Fruit fly (Drosophila melanogaster) whole organism, embryonic: ENCODE data around the gene org-1.

Experiments
- Atf3 ChIP-seq: fragments of 200-800 bp; sonication (Bioruptor generic); optimal IDR thresholded peaks from 3 replicates; lab custom pipeline; 2016; ENCODE audit warnings: missing biosample characterization, missing genetic modification characterization
- Atf6 ChIP-seq: fragments of 200-800 bp; sonication (Bioruptor generic); IDR thresholded peaks from 2 replicates; pipeline ENCODE4 v1.3.6; 2022; ENCODE audit warnings: missing biosample characterization, missing genetic modification characterization
- CG10267 ChIP-seq: fragments of 200-800 bp; sonication (Bioruptor generic); optimal IDR thresholded peaks from 2 replicates; lab custom pipeline; 2018; ENCODE audit warnings: missing biosample characterization, mild to moderate bottlenecking, missing genetic modification characterization, moderate library complexity
- CG10274 ChIP-seq: fragments of 200-800 bp; sonication (Bioruptor generic); optimal IDR thresholded peaks from 3 replicates; lab custom pipeline; 2017; ENCODE audit warnings: missing biosample characterization, mild to moderate bottlenecking, missing genetic modification characterization
- CG10565 ChIP-seq: fragments of 200-800 bp; sonication (Bioruptor generic); optimal IDR thresholded peaks from 3 replicates; lab custom pipeline; 2016; ENCODE audit warnings: missing biosample characterization, mild to moderate bottlenecking, missing genetic modification characterization
- CG11085 ChIP-seq: fragments of 200-800 bp; sonication (Bioruptor generic); IDR thresholded peaks from 2 replicates; pipeline ENCODE4 v1.3.6; 2022; ENCODE audit warnings: missing biosample characterization, missing genetic modification characterization
- CG1233 ChIP-seq: fragments of 200-800 bp; sonication (Bioruptor generic); optimal IDR thresholded peaks from 4 replicates; lab custom pipeline; 2018; ENCODE audit warnings: missing biosample characterization, mild to moderate bottlenecking, missing genetic modification characterization
- CG13287 ChIP-seq: fragments of 200-800 bp; sonication (Bioruptor generic); IDR thresholded peaks from 2 replicates; pipeline ENCODE4 v1.3.6; 2022; ENCODE audit warnings: missing biosample characterization, missing genetic modification characterization; ENCODE audit not compliant: partially characterized antibody
- CG13775 ChIP-seq: fragments of 200-800 bp; sonication (Bioruptor generic); optimal IDR thresholded peaks from 3 replicates; lab custom pipeline; 2017; ENCODE audit warnings: missing biosample characterization, mild to moderate bottlenecking, missing genetic modification characterization
- CG14965 ChIP-seq: fragments of 200-800 bp; sonication (Bioruptor generic); optimal IDR thresholded peaks from 2 replicates; lab custom pipeline; 2016; ENCODE audit warnings: missing biosample characterization, missing genetic modification characterization, borderline replicate concordance
- CG17612 ChIP-seq: fragments of 200-800 bp; sonication (Bioruptor generic); IDR thresholded peaks from 2 replicates; pipeline ENCODE4 v1.3.6; 2022; ENCODE audit warnings: missing biosample characterization, missing genetic modification characterization
- CG18262 ChIP-seq: fragments of 200-800 bp; optimal IDR thresholded peaks from 3 replicates; lab custom pipeline; 2019; ENCODE audit warnings: missing biosample characterization, mild to moderate bottlenecking, missing genetic modification characterization, moderate library complexity
- CG31441 ChIP-seq: fragments of 200-800 bp; sonication (Bioruptor generic); IDR thresholded peaks from 2 replicates; pipeline ENCODE4 v1.3.6; 2022; ENCODE audit warnings: missing biosample characterization, missing genetic modification characterization
- CG33557 ChIP-seq: fragments of 200-800 bp; sonication (Bioruptor generic); optimal IDR thresholded peaks from 2 replicates; lab custom pipeline; 2019; ENCODE audit warnings: missing biosample characterization, mild to moderate bottlenecking, missing genetic modification characterization, moderate library complexity
- CG42726 ChIP-seq: fragments of 200-800 bp; sonication (Bioruptor generic); IDR thresholded peaks from 2 replicates; pipeline ENCODE4 v1.3.6; 2022; ENCODE audit warnings: missing biosample characterization, missing genetic modification characterization; ENCODE audit not compliant: partially characterized antibody
- CG4328 ChIP-seq: fragments of 200-800 bp; sonication (Bioruptor generic); optimal IDR thresholded peaks from 3 replicates; lab custom pipeline; 2017; ENCODE audit warnings: missing biosample characterization, missing genetic modification reagents, missing genetic modification characterization
- CG4820 ChIP-seq: fragments of 200-800 bp; sonication (Bioruptor generic); optimal IDR thresholded peaks from 3 replicates; lab custom pipeline; 2016; ENCODE audit warnings: missing biosample characterization, missing genetic modification characterization
- CG9817 ChIP-seq: fragments of 200-800 bp; sonication (Bioruptor generic); optimal IDR thresholded peaks from 2 replicates; lab custom pipeline; 2018; ENCODE audit warnings: missing biosample characterization, mild to moderate bottlenecking, missing genetic modification characterization, moderate library complexity
- CG9932 ChIP-seq: fragments of 200-800 bp; sonication (Bioruptor generic); IDR thresholded peaks from 2 replicates; pipeline ENCODE4 v1.3.6; 2022; ENCODE audit warnings: missing biosample characterization, missing genetic modification characterization
- Chrac-16 ChIP-seq: fragments of 200-800 bp; sonication (Bioruptor generic); optimal IDR thresholded peaks from 3 replicates; lab custom pipeline; 2016; ENCODE audit warnings: missing biosample characterization, missing genetic modification characterization
- GATAe ChIP-seq: fragments of 200-800 bp; sonication (Bioruptor generic); conservative IDR thresholded peaks from 2 replicates; pipeline ENCODE4 v1.3.6; 2022; ENCODE audit warnings: missing biosample characterization, missing genetic modification characterization
- HmgZ ChIP-seq: fragments of 200-800 bp; sonication (Bioruptor generic); optimal IDR thresholded peaks from 2 replicates; lab custom pipeline; 2018; ENCODE audit warnings: missing biosample characterization, mild to moderate bottlenecking, missing genetic modification characterization
- Hr3 ChIP-seq: fragments of 200-800 bp; sonication (Bioruptor generic); optimal IDR thresholded peaks from 3 replicates; lab custom pipeline; 2016; ENCODE audit warnings: missing biosample characterization, missing genetic modification characterization
- Jarid2 ChIP-seq: fragments of 200-800 bp; sonication (Bioruptor generic); optimal IDR thresholded peaks from 3 replicates; lab custom pipeline; 2017; ENCODE audit warnings: mild to moderate bottlenecking, missing biosample characterization, missing genetic modification reagents, missing genetic modification characterization
- MTF-1 ChIP-seq: fragments of 200-800 bp; sonication (Bioruptor generic); optimal IDR thresholded peaks from 2 replicates; lab custom pipeline; 2018; ENCODE audit warnings: missing biosample characterization, mild to moderate bottlenecking, missing genetic modification characterization, borderline replicate concordance
- NC2α ChIP-seq: fragments of 200-800 bp; sonication (Bioruptor generic); optimal IDR thresholded peaks from 2 replicates; lab custom pipeline; 2016; ENCODE audit warnings: missing biosample characterization, missing genetic modification characterization
- NFAT ChIP-seq: fragments of 200-800 bp; sonication (Bioruptor generic); IDR thresholded peaks from 2 replicates; pipeline ENCODE4 v1.3.6; 2022; ENCODE audit warnings: missing biosample characterization, missing genetic modification characterization
- Nf-YC ChIP-seq: fragments of 200-800 bp; optimal IDR thresholded peaks from 3 replicates; lab custom pipeline; 2019; ENCODE audit warnings: missing biosample characterization, mild to moderate bottlenecking, missing genetic modification characterization, moderate library complexity
- Oli ChIP-seq: fragments of 200-800 bp; sonication (Bioruptor generic); optimal IDR thresholded peaks from 2 replicates; lab custom pipeline; 2018; ENCODE audit warnings: missing biosample characterization, mild to moderate bottlenecking, missing genetic modification characterization, moderate library complexity
- Sox102F ChIP-seq: fragments of 200-800 bp; sonication (Bioruptor generic); optimal IDR thresholded peaks from 2 replicates; lab custom pipeline; 2018; ENCODE audit warnings: missing biosample characterization, mild to moderate bottlenecking, missing genetic modification characterization, moderate library complexity
- Ssrp ChIP-seq: fragments of 200-800 bp; sonication (Bioruptor generic); optimal IDR thresholded peaks from 2 replicates; lab custom pipeline; 2018; ENCODE audit warnings: missing biosample characterization, mild to moderate bottlenecking, missing genetic modification characterization, moderate library complexity
- Usf ChIP-seq: fragments of 200-800 bp; sonication (Bioruptor generic); optimal IDR thresholded peaks from 2 replicates; lab custom pipeline; 2017; ENCODE audit warnings: missing genotype, missing biosample characterization, missing genetic modification characterization
- Xbp1 ChIP-seq: fragments of 200-800 bp; sonication (Bioruptor generic); optimal IDR thresholded peaks from 3 replicates; lab custom pipeline; 2016; ENCODE audit warnings: missing biosample characterization, mild to moderate bottlenecking, missing genetic modification characterization
- aop ChIP-seq: fragments of 200-800 bp; sonication (Bioruptor generic); IDR thresholded peaks from 2 replicates; pipeline ENCODE4 v1.3.6; 2022; ENCODE audit warnings: missing biosample characterization, missing genetic modification characterization
- ara ChIP-seq: fragments of 200-800 bp; sonication (Bioruptor generic); IDR thresholded peaks from 2 replicates; pipeline ENCODE4 v1.3.6; 2022; ENCODE audit warnings: missing biosample characterization, missing genetic modification characterization
- ato ChIP-seq: fragments of 200-800 bp; sonication (Bioruptor generic); IDR thresholded peaks from 2 replicates; pipeline ENCODE4 v1.3.6; 2022; ENCODE audit warnings: missing biosample characterization, missing genetic modification characterization; ENCODE audit not compliant: partially characterized antibody
- cad ChIP-seq: fragments of >200 bp; optimal IDR thresholded peaks from 2 replicates; lab custom pipeline; 2017; ENCODE audit warnings: missing biosample characterization, missing genetic modification characterization
- da ChIP-seq: fragments of 200-800 bp; sonication (Bioruptor generic); optimal IDR thresholded peaks from 2 replicates; lab custom pipeline; 2016; ENCODE audit warnings: missing biosample characterization, missing genetic modification characterization
- eve ChIP-seq, 2 experiments: fragments of >200 bp; optimal IDR thresholded peaks; 2 replicates each; lab custom pipeline; 2017; ENCODE audit warnings: missing biosample characterization in 2 of 2, missing genetic modification characterization in 2 of 2
- gfzf ChIP-seq: fragments of 200-800 bp; sonication (Bioruptor generic); optimal IDR thresholded peaks from 2 replicates; lab custom pipeline; 2016; ENCODE audit warnings: missing biosample characterization, mild to moderate bottlenecking, missing genetic modification characterization, moderate library complexity
- ind ChIP-seq: fragments of 200-800 bp; sonication (Bioruptor generic); optimal IDR thresholded peaks from 3 replicates; lab custom pipeline; 2016; ENCODE audit warnings: missing biosample characterization, missing genetic modification characterization
- lab ChIP-seq: fragments of 200-800 bp; sonication (Bioruptor generic); optimal IDR thresholded peaks from 3 replicates; lab custom pipeline; 2017; ENCODE audit warnings: missing biosample characterization, missing genetic modification characterization, mild to moderate bottlenecking, moderate library complexity, missing genetic modification reagents
- lilli ChIP-seq: fragments of 200-800 bp; sonication (Bioruptor generic); optimal IDR thresholded peaks from 3 replicates; lab custom pipeline; 2016; ENCODE audit warnings: missing biosample characterization, missing genetic modification characterization
- nom ChIP-seq: fragments of 200-800 bp; sonication (Bioruptor generic); optimal IDR thresholded peaks from 2 replicates; lab custom pipeline; 2017; ENCODE audit warnings: missing biosample characterization, missing genetic modification characterization, mild to moderate bottlenecking, moderate library complexity, missing genetic modification reagents
- org-1 ChIP-seq: fragments of 200-800 bp; sonication (Bioruptor generic); optimal IDR thresholded peaks from 2 replicates; lab custom pipeline; 2017; ENCODE audit warnings: missing biosample characterization, missing genetic modification characterization
- pita ChIP-seq: fragments of 200-800 bp; sonication (Bioruptor generic); optimal IDR thresholded peaks from 2 replicates; lab custom pipeline; 2017; ENCODE audit warnings: missing biosample characterization, mild to moderate bottlenecking, missing genetic modification characterization
- repo ChIP-seq: fragments of 200-800 bp; sonication (Bioruptor generic); optimal IDR thresholded peaks from 2 replicates; lab custom pipeline; 2016; ENCODE audit warnings: missing biosample characterization, missing genetic modification characterization
- trem ChIP-seq: fragments of 200-800 bp; optimal IDR thresholded peaks from 3 replicates; lab custom pipeline; 2019; ENCODE audit warnings: missing biosample characterization, mild to moderate bottlenecking, missing genetic modification characterization, moderate library complexity
- twi ChIP-seq: fragments of 200-800 bp; optimal IDR thresholded peaks from 2 replicates; lab custom pipeline; 2019; ENCODE audit warnings: missing biosample characterization, mild to moderate bottlenecking, missing genetic modification characterization, moderate library complexity
- wek ChIP-seq: fragments of 200-800 bp; sonication (Bioruptor generic); optimal IDR thresholded peaks from 3 replicates; lab custom pipeline; 2018; ENCODE audit warnings: missing biosample characterization, mild to moderate bottlenecking, missing genetic modification characterization, moderate library complexity

Gene org-1

dm6 chrX:8491452-8492046 lies 36.7 kb upstream of the org-1 start (continued):
- TF ChIP-seq trem (tag; lab: Kevin White, UChicago) = no peak
- TF ChIP-seq CG18262 (tag; lab: Kevin White, UChicago) = peak; percentile 30
- TF ChIP-seq Atf3 = no peak
- peak; percentile 14 for TF ChIP-seq lab (GFP tag; lab: Kevin White, UChicago)
- TF ChIP-seq CG31441 (GFP tag; lab: Robert Waterston, UW) = no peak
- TF ChIP-seq Nf-YC = no peak
- no peak for TF ChIP-seq CG17612
- TF ChIP-seq CG13287 (GFP tag; lab: Robert Waterston, UW) = no peak
- TF ChIP-seq Atf6 (GFP tag; lab: Robert Waterston, UW) = no peak
- no peak for TF ChIP-seq CG9817
- no peak for TF ChIP-seq CG10267 (tag; lab: Kevin White, UChicago)
- TF ChIP-seq MTF-1 (GFP tag; lab: Kevin White, UChicago) = no peak
- TF ChIP-seq ind (GFP tag; lab: Kevin White, UChicago) = peak; percentile 32
- TF ChIP-seq Ssrp (tag; lab: Kevin White, UChicago) = no peak
- TF ChIP-seq pita = no peak
- TF ChIP-seq aop = no peak
- peak; percentile 30 for TF ChIP-seq Sox102F (GFP tag; lab: Kevin White, UChicago)
- no peak for TF ChIP-seq da (GFP tag; lab: Kevin White, UChicago)
- no peak for TF ChIP-seq CG42726
- TF ChIP-seq org-1 (GFP tag; lab: Kevin White, UChicago) = no peak
- TF ChIP-seq ato = no peak
- no peak for TF ChIP-seq CG33557 (GFP tag; lab: Kevin White, UChicago)
- TF ChIP-seq Usf (GFP tag; lab: Kevin White, UChicago) = no peak
- TF ChIP-seq nom (GFP tag; lab: Kevin White, UChicago) = peak; percentile 28
- no peak for TF ChIP-seq NC2α (GFP tag; lab: Kevin White, UChicago)
- TF ChIP-seq cad (GFP tag; lab: Kevin White, UChicago) = no peak
- TF ChIP-seq CG4328 (GFP tag; lab: Kevin White, UChicago) = no peak
- peak; percentile 28 for TF ChIP-seq CG4820 (GFP tag; lab: Kevin White, UChicago)
- TF ChIP-seq repo (GFP tag; lab: Kevin White, UChicago) = no peak
- TF ChIP-seq gfzf = no peak
- TF ChIP-seq eve (GFP tag; optimal IDR thresholded peaks at IDR 0.05; lab: Kevin White, UChicago) = peak in 1 of 2 experiments; percentile 54
- peak; percentile 45 for TF ChIP-seq CG13775 (GFP tag; lab: Kevin White, UChicago)
- TF ChIP-seq HmgZ (tag; lab: Kevin White, UChicago) = no peak
- no peak for TF ChIP-seq GATAe
- TF ChIP-seq CG10565 (GFP tag; lab: Kevin White, UChicago) = no peak
- TF ChIP-seq Chrac-16 (GFP tag; lab: Kevin White, UChicago) = peak; percentile 4
- no peak for TF ChIP-seq CG14965 (GFP tag; lab: Kevin White, UChicago)
- TF ChIP-seq CG1233 = no peak
- TF ChIP-seq lilli = no peak
- TF ChIP-seq CG11085 = no peak
- TF ChIP-seq wek (GFP tag; lab: Kevin White, UChicago) = no peak
- TF ChIP-seq CG9932 (GFP tag; lab: Robert Waterston, UW) = peak; percentile 25; the same call in 1 of the 2 replicates
- TF ChIP-seq CG10274 (GFP tag; lab: Kevin White, UChicago) = peak; percentile 7
- TF ChIP-seq Hr3 = no peak
- TF ChIP-seq twi = no peak
- peak; percentile 31; the same call in 1 of the 2 replicates for TF ChIP-seq NFAT (GFP tag; lab: Robert Waterston, UW)
- TF ChIP-seq ara (GFP tag; lab: Robert Waterston, UW) = no peak
- peak; percentile 47 for TF ChIP-seq Oli (tag; lab: Kevin White, UChicago)
- TF ChIP-seq Xbp1 (GFP tag; lab: Kevin White, UChicago) = peak; percentile 52
- TF ChIP-seq Jarid2 (GFP tag; lab: Kevin White, UChicago) = no peak
